Fruit fly (Drosophila melanogaster) whole organism: ENCODE data around the gene velo.

Source experiments
- CG8478 ChIP-seq: fragments of >200 bp; optimal IDR thresholded peaks from 2 replicates; lab custom pipeline; 2018; ENCODE audit warnings: inconsistent platforms
- pan ChIP-seq: fragments of >200 bp; optimal IDR thresholded peaks from 2 replicates; lab custom pipeline; 2017
- psq ChIP-seq: fragments of >200 bp; optimal IDR thresholded peaks from 2 replicates; lab custom pipeline; 2017
- usp ChIP-seq: fragments of >200 bp; optimal IDR thresholded peaks from 2 replicates; lab custom pipeline; 2017; ENCODE audit warnings: missing biosample characterization, missing genetic modification characterization, mixed read lengths

- peak; percentile 22 for TF ChIP-seq psq (lab: Kevin White, UChicago)
- no peak for TF ChIP-seq pan (lab: Kevin White, UChicago)
- TF ChIP-seq usp (GFP tag; lab: Kevin White, UChicago): no peak
- TF ChIP-seq CG8478: no peak
Observed at dm6 chr3L:6752278-6753096, at the start of gene velo, which contains the start of gene Sbds.
